Fruit fly (Drosophila melanogaster): ENCODE data around the gene CG18766.

Gene CG18766

dm6 chr3R:27288202-27289135, 43.4 kb upstream of the CG18766 start, which contains the start of the genes bigmax and Hmu (continued):
- peak; percentile 81 for TF ChIP-seq Eip75B (GFP tag; optimal IDR thresholded peaks at IDR 0.05)
- peak; percentile 73 for TF ChIP-seq CG6163 (GFP tag; IDR thresholded peaks at IDR 0.05)
- TF ChIP-seq CG8319 (GFP tag; optimal IDR thresholded peaks at IDR 0.05) = peak; percentile 62
- TF ChIP-seq Ets21C (GFP tag; optimal IDR thresholded peaks at IDR 0.05) = peak; percentile 80
- no peak for TF ChIP-seq Hr38 (GFP tag; optimal IDR thresholded peaks at IDR 0.05)
- TF ChIP-seq CG6792 (GFP tag; optimal IDR thresholded peaks at IDR 0.05) = peak; percentile 55
- TF ChIP-seq CG31627 (GFP tag; optimal IDR thresholded peaks at IDR 0.05) = peak; percentile 92
- TF ChIP-seq CG6854 (GFP tag; optimal IDR thresholded peaks at IDR 0.05) = no peak
- TF ChIP-seq Smox (GFP tag; optimal IDR thresholded peaks at IDR 0.05) = peak; percentile 79
- TF ChIP-seq CG10631 (GFP tag; optimal IDR thresholded peaks at IDR 0.05) = peak; percentile 84
- peak; percentile 98 for TF ChIP-seq svp (GFP tag)
- TF ChIP-seq Eip93F (GFP tag; optimal IDR thresholded peaks at IDR 0.05) = no peak
- peak; percentile 77 for TF ChIP-seq CG32006 (GFP tag; optimal IDR thresholded peaks at IDR 0.05)
- TF ChIP-seq CG11294 (GFP tag; IDR thresholded peaks at IDR 0.05) = peak; percentile 41; the same call in 1 of the 2 replicates

- peak; percentile 9 for TF ChIP-seq Eip93F (GFP tag; optimal IDR thresholded peaks at IDR 0.05)
- TF ChIP-seq CG1621 (tag; optimal IDR thresholded peaks at IDR 0.05) = peak; percentile 2
- no peak for TF ChIP-seq CG7368 (GFP tag; optimal IDR thresholded peaks at IDR 0.05)
- TF ChIP-seq acj6 (GFP tag; optimal IDR thresholded peaks at IDR 0.05) = no peak
- TF ChIP-seq CG34406 (GFP tag; optimal IDR thresholded peaks at IDR 0.05) = no peak
- TF ChIP-seq CG6808 (GFP tag; optimal IDR thresholded peaks at IDR 0.05) = peak; percentile 71
Observed at dm6 chr3R:27283645-27284044, 38.6 kb upstream of the CG18766 start, which contains the start of gene CG3368. Gene CG3368 (plus strand): TSS chr3R:27283780.

dm6 chr3R:27282286-27282685, 37.2 kb upstream of the CG18766 start, which contains the start of gene mrt:
Gene mrt (minus strand): TSS chr3R:27282661.
- TF ChIP-seq CG10631 (GFP tag; optimal IDR thresholded peaks at IDR 0.05) = peak; percentile 54
- peak; percentile 52 for TF ChIP-seq lz (GFP tag; optimal IDR thresholded peaks at IDR 0.05)
- no peak for TF ChIP-seq Hr38 (GFP tag; optimal IDR thresholded peaks at IDR 0.05)
- peak; percentile 31 for TF ChIP-seq vri (GFP tag; optimal IDR thresholded peaks at IDR 0.05)
- peak; percentile 92 for TF ChIP-seq Eip78C (GFP tag)
- TF ChIP-seq Sox15 (GFP tag; optimal IDR thresholded peaks at IDR 0.05) = peak; percentile 48
- peak; percentile 58 for TF ChIP-seq cyc (GFP tag; optimal IDR thresholded peaks at IDR 0.05)
- peak; percentile 72 for TF ChIP-seq OdsH (GFP tag; optimal IDR thresholded peaks at IDR 0.05)
- TF ChIP-seq Smox (GFP tag; optimal IDR thresholded peaks at IDR 0.05) = peak; percentile 54
- peak; percentile 14 for TF ChIP-seq CG34406 (GFP tag; optimal IDR thresholded peaks at IDR 0.05)
- TF ChIP-seq CG1621 (tag; optimal IDR thresholded peaks at IDR 0.05) = no peak
- peak; percentile 52 for TF ChIP-seq CG4318 (GFP tag; optimal IDR thresholded peaks at IDR 0.05)
- peak; percentile 47 for TF ChIP-seq Ets21C (GFP tag; optimal IDR thresholded peaks at IDR 0.05)
- TF ChIP-seq CG3919 (GFP tag; optimal IDR thresholded peaks at IDR 0.05) = peak; percentile 40
- TF ChIP-seq achi (GFP tag; optimal IDR thresholded peaks at IDR 0.05) = peak; percentile 50
- peak; percentile 61 for TF ChIP-seq topi (GFP tag; optimal IDR thresholded peaks at IDR 0.05)
- TF ChIP-seq fkh (GFP tag; optimal IDR thresholded peaks at IDR 0.05) = no peak
- TF ChIP-seq CG3032 (tag; optimal IDR thresholded peaks at IDR 0.05) = peak; percentile 60
- no peak for TF ChIP-seq CG8319 (GFP tag; optimal IDR thresholded peaks at IDR 0.05)
- TF ChIP-seq Sox14 (GFP tag; optimal IDR thresholded peaks at IDR 0.05) = peak; percentile 59
- TF ChIP-seq Hr39 (GFP tag; optimal IDR thresholded peaks at IDR 0.05) = peak; percentile 65
- TF ChIP-seq fd59A (GFP tag; optimal IDR thresholded peaks at IDR 0.05) = peak; percentile 26
- TF ChIP-seq eg (GFP tag; IDR thresholded peaks at IDR 0.05) = peak; percentile 66; the same call in 2 of the 3 replicates
- TF ChIP-seq Gug (GFP tag; IDR thresholded peaks at IDR 0.05) = peak; percentile 36; the same call in 1 of the 2 replicates
- peak; percentile 62 for TF ChIP-seq CG6276 (GFP tag; optimal IDR thresholded peaks at IDR 0.05)
- no peak for TF ChIP-seq dac (GFP tag; optimal IDR thresholded peaks at IDR 0.05)
- TF ChIP-seq Eip93F (GFP tag; optimal IDR thresholded peaks at IDR 0.05) = no peak
- TF ChIP-seq Hr4 (GFP tag; optimal IDR thresholded peaks at IDR 0.05) = peak; percentile 72
- peak; percentile 26; the same call in 1 of the 2 replicates for TF ChIP-seq CG11294 (GFP tag; IDR thresholded peaks at IDR 0.05)
- TF ChIP-seq salr (GFP tag; optimal IDR thresholded peaks at IDR 0.05) = peak; percentile 15 to 71
- TF ChIP-seq CG8632 (GFP tag; optimal IDR thresholded peaks at IDR 0.05) = peak; percentile 37
- TF ChIP-seq CG32006 (GFP tag; optimal IDR thresholded peaks at IDR 0.05) = peak; percentile 76
- peak; percentile 66 for TF ChIP-seq esn (GFP tag; optimal IDR thresholded peaks at IDR 0.05)
- peak; percentile 53 for TF ChIP-seq Sox102F (GFP tag; optimal IDR thresholded peaks at IDR 0.05)
- peak; percentile 15 for TF ChIP-seq CG7368 (GFP tag; optimal IDR thresholded peaks at IDR 0.05)
- TF ChIP-seq CG15336 (GFP tag; IDR thresholded peaks at IDR 0.05) = peak; percentile 60

All from whole organism, prepupa.